Worm (Caenorhabditis elegans) whole organism, midembryonic: ENCODE measurements around the gene srg-1.

Experiments
- T22C8.4 ChIP-seq: fragments of 200-800 bp; sonication (Bioruptor generic); IDR thresholded peaks from 2 replicates; pipeline ENCODE4 v1.3.6; 2022; ENCODE audit warnings: missing genetic modification characterization, missing compliant biosample characterization
- flt-1 ChIP-seq: fragments of 200-800 bp; sonication (Bioruptor generic); IDR thresholded peaks from 2 replicates; pipeline ENCODE4 v1.3.6; 2022; ENCODE audit warnings: missing genetic modification characterization, missing compliant biosample characterization
- klf-2 ChIP-seq: fragments of 200-800 bp; sonication (Bioruptor generic); conservative IDR thresholded peaks from 2 replicates; pipeline ENCODE4 v1.3.6; 2022; ENCODE audit warnings: missing genetic modification reagents, missing genetic modification characterization, missing compliant biosample characterization
- ref-1 ChIP-seq: fragments of 200-800 bp; sonication (Bioruptor generic); conservative IDR thresholded peaks from 2 replicates; pipeline ENCODE4 v1.3.6; 2022; ENCODE audit warnings: missing genetic modification reagents, missing genetic modification characterization, missing compliant biosample characterization

DNA sequence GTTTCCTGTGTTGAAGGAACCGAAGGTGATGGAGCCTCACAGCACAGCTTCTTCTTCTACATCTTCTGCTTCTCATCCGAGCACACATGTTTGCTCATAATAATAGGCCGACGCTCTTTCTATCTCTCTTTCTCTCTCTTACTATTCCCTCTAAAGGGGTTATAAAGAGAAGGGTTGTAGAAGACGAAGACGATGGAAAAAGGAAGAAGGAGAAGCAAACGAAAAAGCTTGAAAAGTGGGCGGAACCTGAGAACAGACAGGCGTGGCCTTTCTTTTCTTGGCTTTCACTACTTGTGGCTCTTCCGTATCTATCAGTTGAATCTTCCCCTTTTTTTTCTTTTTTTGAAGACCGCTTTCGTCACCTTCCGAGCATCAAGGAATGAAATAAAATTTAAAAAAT lies 49.7 kb upstream of the srg-1 start:
- TF ChIP-seq klf-2 (GFP tag; lab: Robert Waterston, UW), result no peak
- no peak for TF ChIP-seq T22C8.4
- TF ChIP-seq flt-1 (GFP tag; lab: Robert Waterston, UW), result no peak
- no peak for TF ChIP-seq ref-1 (GFP tag; lab: Robert Waterston, UW)
